Fruit fly (Drosophila melanogaster) whole organism, wandering third instar larva: ENCODE data around the gene Scamp.

Experiments
- Abd-B ChIP-seq: fragments of >200 bp; optimal IDR thresholded peaks from 2 replicates; lab custom pipeline; 2017; ENCODE audit warnings: missing biosample characterization, missing genetic modification characterization
- CG32264 ChIP-seq: fragments of 200-800 bp; sonication (Bioruptor generic); optimal IDR thresholded peaks from 2 replicates; lab custom pipeline; 2016; ENCODE audit warnings: missing biosample characterization, missing genetic modification characterization
- Hnf4 ChIP-seq: fragments of 200-800 bp; sonication (Bioruptor generic); optimal IDR thresholded peaks from 2 replicates; lab custom pipeline; 2016; ENCODE audit warnings: missing biosample characterization, mild to moderate bottlenecking, missing genetic modification characterization
- Hr78 ChIP-seq: fragments of >200 bp; optimal IDR thresholded peaks from 2 replicates; lab custom pipeline; 2017; ENCODE audit warnings: missing biosample characterization, missing genetic modification characterization
- Myc ChIP-seq: fragments of >200 bp; optimal IDR thresholded peaks from 2 replicates; lab custom pipeline; 2017
- OdsH ChIP-seq: fragments of 200-800 bp; sonication (Bioruptor generic); optimal IDR thresholded peaks from 2 replicates; lab custom pipeline; 2016; ENCODE audit warnings: missing biosample characterization, mild to moderate bottlenecking, missing genetic modification characterization
- fru ChIP-seq: fragments of 200-800 bp; sonication (Bioruptor generic); optimal IDR thresholded peaks from 3 replicates; lab custom pipeline; 2016; ENCODE audit warnings: missing biosample characterization, mild to moderate bottlenecking, missing genetic modification characterization
- jim ChIP-seq: fragments of 175-275, 200-325 bp; sonication (Bioruptor generic); optimal IDR thresholded peaks from 2 replicates; lab custom pipeline; 2016; ENCODE audit warnings: missing biosample characterization, mild to moderate bottlenecking, missing genetic modification characterization

DNA sequence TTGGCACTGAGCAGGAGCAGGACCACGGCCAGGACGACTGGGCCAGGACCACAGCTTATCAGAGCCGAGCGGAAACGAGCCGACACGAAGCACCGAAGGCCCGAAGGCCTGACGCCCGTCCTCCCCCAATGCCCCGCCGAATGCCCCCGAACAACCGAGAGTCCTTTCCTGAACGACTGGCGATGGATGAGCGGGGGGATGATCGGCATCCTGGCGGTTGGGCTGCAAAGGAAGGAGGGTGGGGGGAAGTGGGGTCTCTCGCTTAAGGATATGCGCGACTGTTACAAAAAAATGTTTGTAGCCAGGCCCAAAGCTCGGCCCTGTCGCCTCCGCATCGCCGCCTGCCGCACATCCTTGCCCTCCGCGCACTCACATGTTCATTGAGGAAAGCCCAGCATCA lies 8.4 kb downstream of the Scamp start, which contains the start of gene Cngl:
- TF ChIP-seq CG32264 (GFP tag; lab: Kevin White, UChicago) (no peak), Abd-B (no peak), OdsH (GFP tag; lab: Kevin White, UChicago) (no peak), Myc (lab: Kevin White, UChicago) (no peak), Hr78 (GFP tag; lab: Kevin White, UChicago) (no peak), Hnf4 (no peak), jim (GFP tag; lab: Kevin White, UChicago) (no peak), fru (GFP tag; lab: Kevin White, UChicago) (no peak)
